Worm (Caenorhabditis elegans): ENCODE measurements around the gene C16C8.21.

- no peak for TF ChIP-seq repo-1 (tag; optimal IDR thresholded peaks at IDR 0.05)
- TF ChIP-seq xnd-1 (tag; optimal IDR thresholded peaks at IDR 0.05): no peak
- TF ChIP-seq unc-62 (GFP tag; optimal IDR thresholded peaks at IDR 0.05): no peak
- TF ChIP-seq ceh-91 (GFP tag; IDR thresholded peaks at IDR 0.05): no peak
Measured at ce11 chrII:3446647-3447046, 1.4 kb upstream of the C16C8.21 start, which contains the start of the genes C16C8.20 and gldi-6.
